Worm (Caenorhabditis elegans): ENCODE results near the gene rsp-8.

rsp-8 gene

DNA sequence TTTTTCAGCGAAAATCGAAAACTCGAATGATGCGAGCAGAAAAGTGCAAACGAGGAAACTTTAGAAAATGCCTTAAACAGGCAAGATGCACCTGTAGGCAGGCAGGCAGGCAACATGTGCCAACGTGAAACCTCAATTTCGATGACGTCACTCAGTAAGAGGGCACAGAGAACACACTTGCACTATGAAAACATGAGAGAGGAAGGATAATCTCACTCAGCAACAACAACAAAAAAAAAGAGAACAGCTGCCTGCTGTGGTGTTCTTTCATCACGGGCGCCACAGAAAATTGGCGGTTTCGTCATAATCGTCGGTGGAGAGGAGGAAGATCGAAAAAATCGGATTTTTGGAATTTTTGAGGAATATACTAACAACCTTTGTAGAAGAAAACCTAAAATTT lies 8.0 kb downstream of the rsp-8 start:
- no peak for TF ChIP-seq ceh-9 (tag; optimal IDR thresholded peaks at IDR 0.05)
- TF ChIP-seq ceh-6 (GFP tag; optimal IDR thresholded peaks at IDR 0.05), result no peak
- TF ChIP-seq K09A11.1 (tag; optimal IDR thresholded peaks at IDR 0.05; ENCODE audit: insufficient read depth), result no peak
- no peak for TF ChIP-seq hlh-8 (tag; optimal IDR thresholded peaks at IDR 0.05)
- TF ChIP-seq hlh-30 (tag; optimal IDR thresholded peaks at IDR 0.05; ENCODE audit: insufficient read depth), result no peak
- no peak for TF ChIP-seq pha-2 (tag; optimal IDR thresholded peaks at IDR 0.05)
- no peak for TF ChIP-seq ttx-3 (tag; optimal IDR thresholded peaks at IDR 0.05)
- TF ChIP-seq ceh-22 (tag; optimal IDR thresholded peaks at IDR 0.05), result no peak
- TF ChIP-seq nfya-1 (tag; optimal IDR thresholded peaks at IDR 0.05), result no peak
- TF ChIP-seq gmeb-2 (tag; optimal IDR thresholded peaks at IDR 0.05), result no peak
- TF ChIP-seq odd-2 (tag; optimal IDR thresholded peaks at IDR 0.05), result no peak

DNA sequence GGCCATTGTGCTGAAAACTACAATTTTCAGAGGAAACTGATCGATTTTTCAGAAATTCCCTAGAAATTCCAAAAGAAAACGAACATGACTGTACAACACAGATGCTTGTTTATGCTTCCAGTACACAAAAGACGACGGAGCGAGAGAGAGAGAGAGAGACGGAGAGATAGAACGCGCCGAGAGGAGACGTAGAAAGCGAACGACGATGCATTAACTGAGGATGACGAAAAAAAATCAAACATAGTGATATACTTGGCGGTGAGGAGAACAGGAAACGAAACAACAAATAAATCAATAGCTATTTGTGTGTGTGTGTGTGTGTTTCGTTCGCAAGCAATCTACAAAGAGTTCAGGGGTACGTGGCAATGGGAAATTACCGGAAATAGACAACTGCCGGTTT lies 8.6 kb downstream of the rsp-8 start:
- TF ChIP-seq nhr-11 (tag; optimal IDR thresholded peaks at IDR 0.05) (no peak), ceh-18 (tag; optimal IDR thresholded peaks at IDR 0.05) (no peak), npax-4 (tag; optimal IDR thresholded peaks at IDR 0.05) (no peak), unc-3 (GFP tag; conservative IDR thresholded peaks at IDR 0.05) (no peak), unc-3 (tag; optimal IDR thresholded peaks at IDR 0.05) (no peak), sdc-2 (tag; optimal IDR thresholded peaks at IDR 0.05) (no peak), pax-1 (tag; optimal IDR thresholded peaks at IDR 0.05) (no peak), sox-4 (tag; optimal IDR thresholded peaks at IDR 0.05) (no peak), ref-2 (tag; optimal IDR thresholded peaks at IDR 0.05) (no peak), nhr-232 (tag; optimal IDR thresholded peaks at IDR 0.05) (no peak), F13H6.1 (tag; optimal IDR thresholded peaks at IDR 0.05) (no peak), ets-4 (tag; optimal IDR thresholded peaks at IDR 0.05) (no peak)

DNA sequence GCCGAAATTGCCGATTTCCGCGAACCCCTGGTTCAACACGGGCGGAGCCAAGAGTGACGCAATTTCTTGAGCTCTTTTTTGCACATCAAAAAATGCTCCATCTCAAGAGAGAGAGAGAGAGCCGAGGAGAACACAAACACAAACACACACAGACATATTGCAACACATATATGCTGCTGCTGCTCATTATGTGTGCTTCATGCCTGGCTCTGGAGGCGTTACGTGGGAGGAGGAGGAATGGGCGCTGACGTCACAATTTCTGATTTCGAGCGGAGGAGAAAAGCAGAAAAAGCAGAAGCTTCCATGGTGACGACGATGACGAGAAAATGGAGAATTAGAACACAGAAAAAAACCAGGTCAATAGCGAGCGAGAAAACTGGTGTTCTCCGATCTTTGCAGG lies 9.8 kb downstream of the rsp-8 start:
- TF ChIP-seq hlh-8 (tag; optimal IDR thresholded peaks at IDR 0.05) (no peak), Y22D7AL.16 (tag; optimal IDR thresholded peaks at IDR 0.05) (no peak), fax-1 (tag; optimal IDR thresholded peaks at IDR 0.05) (no peak), ahr-1 (tag; optimal IDR thresholded peaks at IDR 0.05) (no peak)

DNA sequence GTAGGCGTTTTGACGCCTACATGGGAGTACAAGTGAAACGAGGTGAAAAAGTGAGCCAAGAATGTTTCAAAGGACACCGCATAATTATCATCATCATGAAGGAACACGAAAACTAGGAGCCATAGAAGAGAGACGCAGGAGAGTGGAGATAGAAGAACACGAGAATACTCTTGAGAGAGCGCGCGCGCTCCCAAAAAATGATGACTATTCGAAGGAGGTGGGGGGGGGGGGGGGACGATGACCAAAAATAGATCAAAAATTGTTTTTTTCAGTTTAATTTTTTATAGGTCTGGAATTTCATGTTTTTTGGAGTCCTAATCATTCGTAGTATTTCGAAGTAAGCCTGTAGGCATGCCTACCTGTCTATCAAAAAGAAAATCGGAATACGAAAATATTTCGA lies 10.5 kb downstream of the rsp-8 start:
- no peak for TF ChIP-seq syd-9 (tag; optimal IDR thresholded peaks at IDR 0.05)
- no peak for TF ChIP-seq ceh-48 (tag; optimal IDR thresholded peaks at IDR 0.05)
- no peak for TF ChIP-seq dmd-4 (tag; optimal IDR thresholded peaks at IDR 0.05; ENCODE audit: borderline replicate concordance)
- TF ChIP-seq K09A11.1 (tag; optimal IDR thresholded peaks at IDR 0.05; ENCODE audit: insufficient read depth), result no peak
- no peak for TF ChIP-seq K02D7.2 (tag; optimal IDR thresholded peaks at IDR 0.05)
- no peak for TF ChIP-seq pax-1 (tag; optimal IDR thresholded peaks at IDR 0.05)
- TF ChIP-seq hlh-8 (tag; optimal IDR thresholded peaks at IDR 0.05), result no peak
- TF ChIP-seq fax-1 (tag; optimal IDR thresholded peaks at IDR 0.05), result no peak
- TF ChIP-seq pros-1 (tag; optimal IDR thresholded peaks at IDR 0.05), result no peak
- TF ChIP-seq lim-6 (tag; optimal IDR thresholded peaks at IDR 0.05), result no peak
- TF ChIP-seq ets-4 (tag; optimal IDR thresholded peaks at IDR 0.05), result no peak
- no peak for TF ChIP-seq fkh-10 (GFP tag; optimal IDR thresholded peaks at IDR 0.05)
- no peak for TF ChIP-seq elt-4 (tag; optimal IDR thresholded peaks at IDR 0.05)
- no peak for TF ChIP-seq ceh-30 (tag; optimal IDR thresholded peaks at IDR 0.05)
- TF ChIP-seq fkh-6 (tag; optimal IDR thresholded peaks at IDR 0.05), result no peak
- no peak for TF ChIP-seq ceh-45 (GFP tag; IDR thresholded peaks at IDR 0.05)
- TF ChIP-seq npax-4 (tag; optimal IDR thresholded peaks at IDR 0.05), result no peak

DNA sequence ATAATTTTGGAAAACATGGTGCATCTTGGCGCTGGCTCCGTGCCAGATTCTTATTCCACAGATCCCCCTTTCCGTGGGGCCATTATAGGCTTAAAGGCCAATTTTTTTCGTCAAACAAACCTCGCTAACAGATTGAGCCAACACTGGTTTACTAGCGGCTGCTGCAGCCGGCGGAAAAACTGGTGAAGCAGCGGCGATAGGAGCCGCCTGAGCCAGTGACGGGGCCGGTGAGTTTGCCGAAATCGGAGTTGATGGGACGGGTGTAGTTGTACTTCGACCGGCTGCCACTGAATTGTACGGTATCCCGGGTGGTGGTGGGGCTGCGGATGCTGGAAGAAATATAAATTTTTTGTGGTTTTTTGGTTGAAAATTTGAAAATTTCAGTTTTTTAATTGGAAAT lies 15.5 kb downstream of the rsp-8 start:
- no peak for TF ChIP-seq zip-5 (tag; optimal IDR thresholded peaks at IDR 0.05)
- TF ChIP-seq hlh-6 (tag; optimal IDR thresholded peaks at IDR 0.05), result no peak
- no peak for TF ChIP-seq madf-2 (tag; optimal IDR thresholded peaks at IDR 0.05)
- no peak for TF ChIP-seq sox-4 (tag; optimal IDR thresholded peaks at IDR 0.05)
- TF ChIP-seq hlh-8 (tag; optimal IDR thresholded peaks at IDR 0.05), result no peak
- TF ChIP-seq ceh-30 (tag; optimal IDR thresholded peaks at IDR 0.05), result no peak
- TF ChIP-seq hlh-13 (GFP tag; optimal IDR thresholded peaks at IDR 0.05), result no peak
- no peak for TF ChIP-seq mec-3 (tag; optimal IDR thresholded peaks at IDR 0.05; ENCODE audit: borderline replicate concordance)
- TF ChIP-seq ceh-18 (tag; optimal IDR thresholded peaks at IDR 0.05), result no peak
- no peak for TF ChIP-seq hlh-15 (tag; optimal IDR thresholded peaks at IDR 0.05)
- no peak for TF ChIP-seq gmeb-2 (tag; optimal IDR thresholded peaks at IDR 0.05)
- no peak for TF ChIP-seq ama-1 (optimal IDR thresholded peaks at IDR 0.05)
- no peak for TF ChIP-seq odd-2 (tag; optimal IDR thresholded peaks at IDR 0.05)

Data from whole organism, late embryonic.